Worm (Caenorhabditis elegans) whole organism, L3 larva: ENCODE results near the gene hsp-16.2.

Experiments
- egl-27 ChIP-seq: sonication (generic microtip); optimal IDR thresholded peaks from 4 replicates; lab custom pipeline; 2017; ENCODE audit warnings: missing biosample characterization, missing genetic modification reagents, missing genetic modification characterization
- unc-62 ChIP-seq: fragments of 150-350 bp; sonication (generic microtip); optimal IDR thresholded peaks from 4 replicates; lab custom pipeline; 2014; ENCODE audit warnings: missing biosample characterization, missing genetic modification reagents, missing genetic modification characterization
- ztf-11 ChIP-seq: fragments of 150-350 bp; optimal IDR thresholded peaks from 2 replicates; lab custom pipeline; 2014; ENCODE audit warnings: missing biosample characterization, missing genetic modification characterization

ce11 chrV:1779136-1779535, 25.6 kb downstream of the hsp-16.2 start, which contains the start of gene F36H9.4:
- TF ChIP-seq unc-62 (GFP tag; lab: Kevin White, UChicago) (no peak), ztf-11 (tag; lab: Kevin White, UChicago) (no peak), egl-27 (tag; lab: Kevin White, UChicago) (no peak)
